Fruit fly (Drosophila melanogaster): ENCODE measurements around the gene dpr19.
A peak's percentile ranks its signal among the peaks of the same experiment; 100 is the strongest.

The dpr19 gene

DNA sequence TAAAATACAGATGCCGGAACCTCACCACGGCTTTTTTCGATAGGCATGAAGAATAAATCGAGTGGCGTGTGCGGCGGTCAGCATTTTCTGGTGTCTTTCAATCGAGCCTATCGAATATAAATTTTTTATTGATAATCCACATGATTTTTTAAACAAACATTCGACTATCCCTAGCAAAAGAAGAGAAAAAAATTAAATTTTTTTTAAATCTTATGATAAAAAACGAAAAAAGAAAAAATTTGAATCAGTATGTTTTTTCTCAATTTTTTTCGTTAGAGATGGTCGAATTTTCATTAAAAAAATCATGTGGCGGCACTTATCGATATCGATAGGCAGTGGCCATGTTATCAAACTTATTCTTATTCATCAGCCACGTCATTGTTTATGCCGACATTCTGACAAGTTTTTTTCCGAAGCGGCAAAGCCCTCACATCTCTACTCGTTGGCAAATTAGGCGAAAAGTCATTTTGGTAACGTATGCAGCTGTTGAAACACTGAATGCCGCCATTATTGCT, 50.6 kb downstream of the dpr19 start, which contains the start of the genes SmB and KdelR (continued):
- peak; percentile 87 for TF ChIP-seq CG14710 (tag; optimal IDR thresholded peaks at IDR 0.05)
- TF ChIP-seq Sry-δ (GFP tag; optimal IDR thresholded peaks at IDR 0.05), result peak; percentile 89
- TF ChIP-seq zen (tag; optimal IDR thresholded peaks at IDR 0.05), result peak; percentile 11
- TF ChIP-seq Bdp1 (GFP tag; optimal IDR thresholded peaks at IDR 0.05), result no peak
- no peak for TF ChIP-seq NK7.1 (GFP tag; optimal IDR thresholded peaks at IDR 0.05)
- TF ChIP-seq CG2116 (GFP tag; optimal IDR thresholded peaks at IDR 0.05), result peak; percentile 94
- peak; percentile 26 for TF ChIP-seq Elba2 (GFP tag; optimal IDR thresholded peaks at IDR 0.05)
- TF ChIP-seq CG1603 (tag; optimal IDR thresholded peaks at IDR 0.05), result peak; percentile 16
- TF ChIP-seq CG16813 (GFP tag; IDR thresholded peaks at IDR 0.05; ENCODE audit: partially characterized antibody), result peak; percentile 82
- peak; percentile 66 for TF ChIP-seq bbx (GFP tag; IDR thresholded peaks at IDR 0.05; ENCODE audit: partially characterized antibody)
- 0 out of 2 replicates have a peak, but pooled peaks have one; percentile 30 for TF ChIP-seq CG6272 (GFP tag; IDR thresholded peaks at IDR 0.05)
- no peak for TF ChIP-seq z (GFP tag; IDR thresholded peaks at IDR 0.05)
- peak; percentile 15 for TF ChIP-seq CrebB (tag; optimal IDR thresholded peaks at IDR 0.05)
- peak; percentile 65; the same call in 1 of the 2 replicates for TF ChIP-seq inv (GFP tag; IDR thresholded peaks at IDR 0.05; ENCODE audit: partially characterized antibody)
- TF ChIP-seq CG33213 (GFP tag; optimal IDR thresholded peaks at IDR 0.05), result peak; percentile 4
- no peak for TF ChIP-seq CG7839 (tag; optimal IDR thresholded peaks at IDR 0.05)
- no peak for TF ChIP-seq CG2678 (tag; optimal IDR thresholded peaks at IDR 0.05)
- TF ChIP-seq dan (GFP tag; IDR thresholded peaks at IDR 0.05), result no peak
- TF ChIP-seq Mes4 (GFP tag; optimal IDR thresholded peaks at IDR 0.05), result no peak
- TF ChIP-seq cg (GFP tag; optimal IDR thresholded peaks at IDR 0.05), result no peak
- TF ChIP-seq CG30020 (tag; optimal IDR thresholded peaks at IDR 0.05), result peak; percentile 91
- no peak for TF ChIP-seq CG11696 (GFP tag; IDR thresholded peaks at IDR 0.05)
- peak; percentile 64; the same call in 2 of the 3 replicates for TF ChIP-seq Opbp (GFP tag; IDR thresholded peaks at IDR 0.05; ENCODE audit: partially characterized antibody)
- peak; percentile 83 for TF ChIP-seq phol (tag; optimal IDR thresholded peaks at IDR 0.05)
- TF ChIP-seq CG4424 (GFP tag; optimal IDR thresholded peaks at IDR 0.05), result peak; percentile 37
- peak; percentile 22 for TF ChIP-seq tin (GFP tag; optimal IDR thresholded peaks at IDR 0.05)
- peak; percentile 26 for TF ChIP-seq CG33557 (GFP tag; optimal IDR thresholded peaks at IDR 0.05)
- peak; percentile 61; the same call in 1 of the 4 replicates for TF ChIP-seq chinmo (GFP tag; IDR thresholded peaks at IDR 0.05; ENCODE audit: partially characterized antibody)
- TF ChIP-seq YL-1 (GFP tag; optimal IDR thresholded peaks at IDR 0.05), result peak; percentile 89
- peak; percentile 90 for TF ChIP-seq hb (GFP tag; IDR thresholded peaks at IDR 0.05; ENCODE audit: partially characterized antibody)
- TF ChIP-seq lilli (GFP tag; optimal IDR thresholded peaks at IDR 0.05), result peak; percentile 61
- TF ChIP-seq trem (tag; optimal IDR thresholded peaks at IDR 0.05), result peak; percentile 78
- TF ChIP-seq CG34422 (GFP tag; IDR thresholded peaks at IDR 0.05), result peak; percentile 58; the same call in 1 of the 3 replicates
- peak; percentile 92 for TF ChIP-seq MESR4 (GFP tag; optimal IDR thresholded peaks at IDR 0.05)
- TF ChIP-seq Atf6 (GFP tag; IDR thresholded peaks at IDR 0.05), result no peak
- peak; percentile 80 for TF ChIP-seq Dref (GFP tag; IDR thresholded peaks at IDR 0.05)
- 0 out of 2 replicates have a peak, but pooled peaks have one; percentile 6 for TF ChIP-seq vvl (GFP tag; IDR thresholded peaks at IDR 0.05)
- peak; percentile 98 for TF ChIP-seq CG11560 (tag; IDR thresholded peaks at IDR 0.05)
- TF ChIP-seq Doc3 (GFP tag; IDR thresholded peaks at IDR 0.05; ENCODE audit: partially characterized antibody), result peak; percentile 57; the same call in 1 of the 3 replicates
- peak in 1 of 2 experiments; percentile 13 for TF ChIP-seq dpn (GFP tag; optimal IDR thresholded peaks at IDR 0.05)
- peak; percentile 26 for TF ChIP-seq CHES-1-like (GFP tag; optimal IDR thresholded peaks at IDR 0.05)
- TF ChIP-seq Lhr (GFP tag; optimal IDR thresholded peaks at IDR 0.05), result peak; percentile 56
- no peak for TF ChIP-seq CG4730 (GFP tag; IDR thresholded peaks at IDR 0.05)
- peak; percentile 22 for TF ChIP-seq PHDP (tag; optimal IDR thresholded peaks at IDR 0.05)
- TF ChIP-seq CG7271 (tag; optimal IDR thresholded peaks at IDR 0.05), result peak; percentile 8
- peak; percentile 30 for TF ChIP-seq CG7556 (GFP tag; optimal IDR thresholded peaks at IDR 0.05)
- peak; percentile 69 for TF ChIP-seq knrl (GFP tag; IDR thresholded peaks at IDR 0.05; ENCODE audit: partially characterized antibody)
- TF ChIP-seq CG17829 (tag; optimal IDR thresholded peaks at IDR 0.05), result peak; percentile 65
- peak in 1 of 2 experiments; percentile 1 for TF ChIP-seq bsh (GFP tag; optimal IDR thresholded peaks at IDR 0.05)
